Fruit fly (Drosophila melanogaster): Measurements from ENCODE around the gene CG33128.

Gene CG33128

DNA sequence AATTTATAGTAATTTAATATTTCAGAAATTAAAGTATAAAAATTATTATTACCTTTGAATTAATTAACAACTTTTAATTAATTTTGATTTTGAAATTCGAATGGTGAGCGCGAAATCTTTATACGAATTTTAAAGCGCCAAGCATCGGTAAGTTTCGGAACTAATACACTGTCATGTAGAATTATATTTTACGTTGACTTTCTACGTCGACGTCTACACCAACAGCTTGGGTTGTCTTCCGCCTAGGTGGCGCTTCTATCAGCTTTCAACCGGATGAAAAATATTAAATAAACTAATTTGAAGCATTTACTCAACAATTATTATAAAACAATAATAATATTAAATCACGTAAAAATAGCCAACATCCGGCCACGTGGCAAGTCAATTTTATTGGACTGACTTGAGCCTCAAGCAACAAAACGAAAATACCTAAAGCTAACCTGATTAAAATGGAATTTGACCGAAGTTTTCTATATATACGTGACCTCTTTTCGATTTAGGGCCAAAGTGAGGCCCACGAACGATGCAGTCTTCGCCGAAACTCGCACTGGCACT, 2.0 kb upstream of the CG33128 start, which contains the start of gene CG31928 (continued):
- peak; percentile 5 for TF ChIP-seq Dek (tag; optimal IDR thresholded peaks at IDR 0.05)
- no peak for TF ChIP-seq Optix (GFP tag; IDR thresholded peaks at IDR 0.05)
- TF ChIP-seq Dp (GFP tag; optimal IDR thresholded peaks at IDR 0.05): peak; percentile 72
- TF ChIP-seq lola (GFP tag; optimal IDR thresholded peaks at IDR 0.05): no peak
- TF ChIP-seq B-H2 (GFP tag; optimal IDR thresholded peaks at IDR 0.05): no peak
- TF ChIP-seq CG6791 (GFP tag; IDR thresholded peaks at IDR 0.05; ENCODE audit: partially characterized antibody): peak; percentile 12; the same call in 1 of the 3 replicates
- peak; percentile 0 for TF ChIP-seq CG8944 (GFP tag; optimal IDR thresholded peaks at IDR 0.05)
- TF ChIP-seq Hsf (GFP tag; optimal IDR thresholded peaks at IDR 0.05): peak; percentile 20
- TF ChIP-seq amos (GFP tag; IDR thresholded peaks at IDR 0.05; ENCODE audit: partially characterized antibody): peak; percentile 70
- TF ChIP-seq CG18619 (GFP tag; optimal IDR thresholded peaks at IDR 0.05): no peak
- no peak for TF ChIP-seq Max (GFP tag; optimal IDR thresholded peaks at IDR 0.05)
- TF ChIP-seq CG15073 (GFP tag; optimal IDR thresholded peaks at IDR 0.05): no peak
- peak; percentile 60 for TF ChIP-seq sens (GFP tag)
- TF ChIP-seq CG10979 (tag; optimal IDR thresholded peaks at IDR 0.05): no peak
- TF ChIP-seq CG3847 (GFP tag; IDR thresholded peaks at IDR 0.05): no peak
- no peak for TF ChIP-seq cad (GFP tag; optimal IDR thresholded peaks at IDR 0.05)
- TF ChIP-seq Sox102F (GFP tag; optimal IDR thresholded peaks at IDR 0.05): peak; percentile 26
- peak; percentile 18 for TF ChIP-seq CG12391 (tag; optimal IDR thresholded peaks at IDR 0.05)
- no peak for TF ChIP-seq Gsc (GFP tag; IDR thresholded peaks at IDR 0.05)
- TF ChIP-seq lab (GFP tag; optimal IDR thresholded peaks at IDR 0.05): no peak
- TF ChIP-seq Ssrp (tag; optimal IDR thresholded peaks at IDR 0.05): no peak
- no peak for TF ChIP-seq danr (GFP tag; IDR thresholded peaks at IDR 0.05)
- TF ChIP-seq Xbp1 (GFP tag; optimal IDR thresholded peaks at IDR 0.05): peak; percentile 63
- no peak for TF ChIP-seq CG16779 (GFP tag; IDR thresholded peaks at IDR 0.05)
- no peak for TF ChIP-seq CG13123 (GFP tag; optimal IDR thresholded peaks at IDR 0.05)
- no peak for TF ChIP-seq eve (GFP tag; optimal IDR thresholded peaks at IDR 0.05)
- peak; percentile 32 for TF ChIP-seq CG30403 (GFP tag; optimal IDR thresholded peaks at IDR 0.05)
- TF ChIP-seq HmgZ (tag; optimal IDR thresholded peaks at IDR 0.05): peak; percentile 36
- no peak for TF ChIP-seq stc (GFP tag; IDR thresholded peaks at IDR 0.05)
- TF ChIP-seq CG15696 (tag; optimal IDR thresholded peaks at IDR 0.05): peak; percentile 26
- no peak for TF ChIP-seq CG8089 (GFP tag; optimal IDR thresholded peaks at IDR 0.05)
- TF ChIP-seq CG16813 (GFP tag; IDR thresholded peaks at IDR 0.05; ENCODE audit: partially characterized antibody): peak; percentile 44; the same call in 2 of the 3 replicates
- TF ChIP-seq pan (optimal IDR thresholded peaks at IDR 0.05): no peak
- TF ChIP-seq pan (GFP tag; optimal IDR thresholded peaks at IDR 0.05 in 1 of 2, IDR thresholded peaks at IDR 0.05 in 1 of 2): peak in 1 of 2 experiments; percentile 14
- TF ChIP-seq CG11504 (tag; optimal IDR thresholded peaks at IDR 0.05): peak; percentile 52
- no peak for TF ChIP-seq Lim3 (GFP tag; IDR thresholded peaks at IDR 0.05)
- no peak for TF ChIP-seq CG2129 (GFP tag; IDR thresholded peaks at IDR 0.05; ENCODE audit: partially characterized antibody)
- TF ChIP-seq Ptx1 (GFP tag; IDR thresholded peaks at IDR 0.05): peak; percentile 35
- TF ChIP-seq phol (tag; optimal IDR thresholded peaks at IDR 0.05): peak; percentile 17
- TF ChIP-seq CG12769 (tag; optimal IDR thresholded peaks at IDR 0.05): no peak
- peak; percentile 9 for TF ChIP-seq CG2116 (GFP tag; optimal IDR thresholded peaks at IDR 0.05)
- TF ChIP-seq ara (GFP tag; IDR thresholded peaks at IDR 0.05): no peak
- peak; percentile 78 for TF ChIP-seq Med (GFP tag)
- TF ChIP-seq CG14710 (tag; optimal IDR thresholded peaks at IDR 0.05): peak; percentile 10
- TF ChIP-seq E2f2 (GFP tag; IDR thresholded peaks at IDR 0.05): peak; percentile 85
- 0 out of 2 replicates have a peak, but pooled peaks have one; percentile 8 for TF ChIP-seq CG6272 (GFP tag; IDR thresholded peaks at IDR 0.05)
- TF ChIP-seq ken (GFP tag; IDR thresholded peaks at IDR 0.05): peak; percentile 17; the same call in 1 of the 3 replicates
